Fruit fly (Drosophila melanogaster) whole organism, embryonic: ENCODE data around the gene fd96Ca.

Experiments used
- Adf1 ChIP-seq: fragments of 200-800 bp; sonication (Bioruptor generic); IDR thresholded peaks from 2 replicates; pipeline ENCODE4 v1.3.6; 2022; ENCODE audit warnings: missing biosample characterization, missing genetic modification characterization
- CG10267 ChIP-seq: fragments of 200-800 bp; sonication (Bioruptor generic); optimal IDR thresholded peaks from 2 replicates; lab custom pipeline; 2018; ENCODE audit warnings: missing biosample characterization, mild to moderate bottlenecking, missing genetic modification characterization, moderate library complexity
- CG10274 ChIP-seq: fragments of 200-800 bp; sonication (Bioruptor generic); optimal IDR thresholded peaks from 3 replicates; lab custom pipeline; 2017; ENCODE audit warnings: missing biosample characterization, mild to moderate bottlenecking, missing genetic modification characterization
- CG10543 ChIP-seq: fragments of 200-800 bp; sonication (Bioruptor generic); optimal IDR thresholded peaks from 3 replicates; lab custom pipeline; 2017; ENCODE audit warnings: missing biosample characterization, mild to moderate bottlenecking, missing genetic modification characterization, moderate library complexity
- CG10654 ChIP-seq: fragments of 200-800 bp; sonication (Bioruptor generic); optimal IDR thresholded peaks from 2 replicates; lab custom pipeline; 2016; ENCODE audit warnings: missing biosample characterization, missing genetic modification characterization
- CG14667 ChIP-seq: fragments of 200-800 bp; sonication (Bioruptor generic); IDR thresholded peaks from 2 replicates; pipeline ENCODE4 v1.3.6; 2022; ENCODE audit warnings: missing biosample characterization, missing genetic modification characterization
- CG15479 ChIP-seq: fragments of 200-800 bp; sonication (Bioruptor generic); optimal IDR thresholded peaks from 3 replicates; lab custom pipeline; 2019; ENCODE audit warnings: missing biosample characterization, mild to moderate bottlenecking, missing genetic modification characterization, moderate library complexity
- CG16813 ChIP-seq: fragments of 200-800 bp; sonication (Bioruptor generic); IDR thresholded peaks from 3 replicates; pipeline ENCODE4 v1.3.6; 2022; ENCODE audit warnings: missing biosample characterization, missing genetic modification characterization; ENCODE audit not compliant: partially characterized antibody
- CG16815 ChIP-seq: fragments of 200-800 bp; sonication (Bioruptor generic); optimal IDR thresholded peaks from 3 replicates; lab custom pipeline; 2017; ENCODE audit warnings: missing biosample characterization, mild to moderate bottlenecking, missing genetic modification characterization
- CG18619 ChIP-seq: fragments of 200-800 bp; sonication (Bioruptor generic); optimal IDR thresholded peaks from 3 replicates; lab custom pipeline; 2017; ENCODE audit warnings: missing biosample characterization, mild to moderate bottlenecking, missing genetic modification characterization
- CG2712 ChIP-seq: fragments of 200-800 bp; optimal IDR thresholded peaks from 3 replicates; lab custom pipeline; 2019; ENCODE audit warnings: missing biosample characterization, mild to moderate bottlenecking, missing genetic modification characterization, moderate library complexity
- CG2875 ChIP-seq: fragments of 200-800 bp; sonication (Bioruptor generic); optimal IDR thresholded peaks from 2 replicates; lab custom pipeline; 2017; ENCODE audit warnings: missing biosample characterization, mild to moderate bottlenecking, missing genetic modification characterization, missing genetic modification reagents
- CG2889 ChIP-seq: fragments of 200-800 bp; sonication (Bioruptor generic); IDR thresholded peaks from 3 replicates; pipeline ENCODE4 v1.3.6; 2022; ENCODE audit warnings: missing biosample characterization, missing genetic modification characterization
- CG31441 ChIP-seq: fragments of 200-800 bp; sonication (Bioruptor generic); IDR thresholded peaks from 2 replicates; pipeline ENCODE4 v1.3.6; 2022; ENCODE audit warnings: missing biosample characterization, missing genetic modification characterization
- CG3281 ChIP-seq: fragments of 200-800 bp; sonication (Bioruptor generic); optimal IDR thresholded peaks from 3 replicates; lab custom pipeline; 2017; ENCODE audit warnings: missing biosample characterization, mild to moderate bottlenecking, missing genetic modification characterization
- CG34376 ChIP-seq: fragments of 200-800 bp; sonication (Bioruptor generic); optimal IDR thresholded peaks from 2 replicates; lab custom pipeline; 2018; ENCODE audit warnings: missing biosample characterization, mild to moderate bottlenecking, missing genetic modification characterization
- CG3847 ChIP-seq: fragments of 200-800 bp; sonication (Bioruptor generic); IDR thresholded peaks from 2 replicates; pipeline ENCODE4 v1.3.6; 2022; ENCODE audit warnings: missing biosample characterization, missing genetic modification characterization
- CG4424 ChIP-seq: fragments of 200-800 bp; sonication (Bioruptor generic); optimal IDR thresholded peaks from 3 replicates; lab custom pipeline; 2016; ENCODE audit warnings: missing biosample characterization, missing genetic modification characterization
- CG6765 ChIP-seq: fragments of 200-800 bp; sonication (Bioruptor generic); optimal IDR thresholded peaks from 3 replicates; lab custom pipeline; 2017; ENCODE audit warnings: missing biosample characterization, mild to moderate bottlenecking, missing genetic modification characterization
- CG6813 ChIP-seq: fragments of 200-800 bp; sonication (Bioruptor generic); optimal IDR thresholded peaks from 2 replicates; lab custom pipeline; 2017; ENCODE audit warnings: missing biosample characterization, missing genetic modification characterization, mild to moderate bottlenecking, moderate library complexity, missing genetic modification reagents
- CG7839 ChIP-seq: fragments of 200-800 bp; sonication (Bioruptor generic); optimal IDR thresholded peaks from 3 replicates; lab custom pipeline; 2018; ENCODE audit warnings: missing biosample characterization, mild to moderate bottlenecking, missing genetic modification characterization, moderate library complexity
- Ets65A ChIP-seq: fragments of 200-800 bp; sonication (Bioruptor generic); peaks from one replicate; lab custom pipeline; 2016; ENCODE audit warnings: missing biosample characterization, missing genetic modification characterization
- H15 ChIP-seq: fragments of 200-800 bp; sonication (Bioruptor generic); IDR thresholded peaks from 3 replicates; pipeline ENCODE4 v1.3.6; 2022; ENCODE audit warnings: missing biosample characterization, missing genetic modification characterization
- NC2β ChIP-seq: fragments of 200-800 bp; sonication (Bioruptor generic); optimal IDR thresholded peaks from 2 replicates; lab custom pipeline; 2016; ENCODE audit warnings: missing biosample characterization, missing genetic modification characterization
- Nf-YC ChIP-seq: fragments of 200-800 bp; optimal IDR thresholded peaks from 3 replicates; lab custom pipeline; 2019; ENCODE audit warnings: missing biosample characterization, mild to moderate bottlenecking, missing genetic modification characterization, moderate library complexity
- Rfx ChIP-seq: fragments of 200-800 bp; sonication (Bioruptor generic); IDR thresholded peaks from 2 replicates; pipeline ENCODE4 v1.3.6; 2022; ENCODE audit warnings: missing biosample characterization, missing genetic modification characterization
- Sox100B ChIP-seq: fragments of 200-800 bp; sonication (Bioruptor generic); optimal IDR thresholded peaks from 3 replicates; lab custom pipeline; 2018; ENCODE audit warnings: missing biosample characterization, mild to moderate bottlenecking, missing genetic modification characterization
- Vsx1 ChIP-seq: fragments of 200-800 bp; sonication (Bioruptor generic); optimal IDR thresholded peaks from 2 replicates; lab custom pipeline; 2017; ENCODE audit warnings: missing biosample characterization, mild to moderate bottlenecking, missing genetic modification characterization, missing genetic modification reagents
- amos ChIP-seq: fragments of 200-800 bp; sonication (Bioruptor generic); IDR thresholded peaks from 2 replicates; pipeline ENCODE4 v1.3.6; 2022; ENCODE audit warnings: missing biosample characterization, missing genetic modification characterization; ENCODE audit not compliant: partially characterized antibody
- ara ChIP-seq: fragments of 200-800 bp; sonication (Bioruptor generic); IDR thresholded peaks from 2 replicates; pipeline ENCODE4 v1.3.6; 2022; ENCODE audit warnings: missing biosample characterization, missing genetic modification characterization
- dm ChIP-seq: fragments of 200-800 bp; sonication (Bioruptor generic); optimal IDR thresholded peaks from 3 replicates; lab custom pipeline; 2016; ENCODE audit warnings: missing biosample characterization, missing genetic modification characterization
- dysf ChIP-seq: fragments of 200-800 bp; sonication (Bioruptor generic); IDR thresholded peaks from 3 replicates; pipeline ENCODE4 v1.3.6; 2022; ENCODE audit warnings: missing biosample characterization, missing genetic modification characterization
- exex ChIP-seq: fragments of 200-800 bp; sonication (Bioruptor generic); optimal IDR thresholded peaks from 4 replicates; lab custom pipeline; 2018; ENCODE audit warnings: missing biosample characterization, mild to moderate bottlenecking, missing genetic modification characterization, moderate library complexity
- ham ChIP-seq: fragments of 200-800 bp; sonication (Bioruptor generic); IDR thresholded peaks from 2 replicates; pipeline ENCODE4 v1.3.6; 2022; ENCODE audit warnings: missing biosample characterization, missing genetic modification characterization
- ind ChIP-seq: fragments of 200-800 bp; sonication (Bioruptor generic); optimal IDR thresholded peaks from 3 replicates; lab custom pipeline; 2016; ENCODE audit warnings: missing biosample characterization, missing genetic modification characterization
- inv ChIP-seq: fragments of 200-800 bp; sonication (Bioruptor generic); IDR thresholded peaks from 2 replicates; pipeline ENCODE4 v1.3.6; 2022; ENCODE audit warnings: missing biosample characterization, missing genetic modification characterization; ENCODE audit not compliant: partially characterized antibody
- knrl ChIP-seq: fragments of 200-800 bp; sonication (Bioruptor generic); IDR thresholded peaks from 3 replicates; pipeline ENCODE4 v1.3.6; 2022; ENCODE audit warnings: missing biosample characterization, missing genetic modification characterization; ENCODE audit not compliant: partially characterized antibody
- luna ChIP-seq: fragments of 200-800 bp; sonication (Bioruptor generic); optimal IDR thresholded peaks from 2 replicates; lab custom pipeline; 2016; ENCODE audit warnings: missing biosample characterization, missing genetic modification characterization
- nmo ChIP-seq: fragments of 200-800 bp; sonication (Bioruptor generic); optimal IDR thresholded peaks from 2 replicates; lab custom pipeline; 2018; ENCODE audit warnings: missing biosample characterization, mild to moderate bottlenecking, missing genetic modification characterization, moderate library complexity
- nom ChIP-seq: fragments of 200-800 bp; sonication (Bioruptor generic); optimal IDR thresholded peaks from 2 replicates; lab custom pipeline; 2017; ENCODE audit warnings: missing biosample characterization, missing genetic modification characterization, mild to moderate bottlenecking, moderate library complexity, missing genetic modification reagents
- pfk ChIP-seq: fragments of 200-800 bp; sonication (Bioruptor generic); optimal IDR thresholded peaks from 2 replicates; lab custom pipeline; 2018; ENCODE audit warnings: missing biosample characterization, mild to moderate bottlenecking, missing genetic modification characterization, moderate library complexity
- slbo ChIP-seq: fragments of 200-800 bp; sonication (Bioruptor generic); IDR thresholded peaks from 2 replicates; pipeline ENCODE4 v1.3.6; 2022; ENCODE audit warnings: missing biosample characterization, missing genetic modification characterization
- sob ChIP-seq: fragments of 200-800 bp; sonication (Bioruptor generic); IDR thresholded peaks from 2 replicates; pipeline ENCODE4 v1.3.6; 2022; ENCODE audit warnings: missing biosample characterization, missing genetic modification characterization
- tgo ChIP-seq: fragments of 200-800 bp; sonication (Bioruptor generic); IDR thresholded peaks from 3 replicates; pipeline ENCODE4 v1.3.6; 2022; ENCODE audit warnings: missing biosample characterization, missing genetic modification characterization
- toy ChIP-seq: fragments of 200-800 bp; sonication (Bioruptor generic); IDR thresholded peaks from 2 replicates; pipeline ENCODE4 v1.3.6; 2022; ENCODE audit warnings: missing biosample characterization, missing genetic modification characterization
- ttk ChIP-seq: fragments of 200-800 bp; sonication (Bioruptor generic); IDR thresholded peaks from 2 replicates; pipeline ENCODE4 v2.1.2; 2022; ENCODE audit warnings: missing biosample characterization, missing genetic modification characterization
- vvl ChIP-seq: fragments of 200-800 bp; sonication (Bioruptor generic); IDR thresholded peaks from 2 replicates; pipeline ENCODE4 v1.3.6; 2022; ENCODE audit warnings: missing biosample characterization, missing genetic modification characterization
- wdn ChIP-seq: fragments of 200-800 bp; sonication (Bioruptor generic); IDR thresholded peaks from 2 replicates; pipeline ENCODE4 v1.3.6; 2022; ENCODE audit warnings: missing biosample characterization, missing genetic modification characterization
- wek ChIP-seq: fragments of 200-800 bp; sonication (Bioruptor generic); optimal IDR thresholded peaks from 3 replicates; lab custom pipeline; 2018; ENCODE audit warnings: missing biosample characterization, mild to moderate bottlenecking, missing genetic modification characterization, moderate library complexity
- zfh1 ChIP-seq: fragments of 200-800 bp; sonication (Bioruptor generic); IDR thresholded peaks from 3 replicates; pipeline ENCODE4 v1.3.6; 2022; ENCODE audit warnings: missing biosample characterization, missing genetic modification characterization

fd96Ca gene

DNA sequence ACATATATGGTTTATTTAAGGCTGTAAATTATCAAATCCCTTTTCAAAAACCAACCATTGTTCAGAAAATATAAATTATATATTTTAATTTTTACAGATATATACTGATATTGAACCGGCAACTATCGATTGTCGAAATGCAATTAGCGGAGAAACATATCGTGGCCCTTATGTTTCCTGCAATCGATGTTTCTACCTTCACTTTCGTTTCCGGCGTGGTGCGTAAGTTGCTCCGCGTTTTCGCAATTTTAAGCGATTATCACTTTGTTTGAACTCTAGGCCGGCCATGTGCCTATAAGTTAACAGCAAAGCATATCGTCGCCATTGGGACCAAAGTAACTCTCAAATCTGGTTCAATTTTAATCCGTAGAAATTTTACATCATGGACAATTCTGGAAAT lies 40.8 kb downstream of the fd96Ca start, which contains the start of gene vig2 (continued):
- TF ChIP-seq CG16813 (GFP tag; lab: Robert Waterston, UW) (peak; percentile 91), CG2712 (peak; percentile 15), Rfx (GFP tag; lab: Robert Waterston, UW) (peak; percentile 93), CG15479 (peak; percentile 46), CG14667 (GFP tag; lab: Robert Waterston, UW) (0 out of 2 replicates have a peak, but pooled peaks have one; percentile 23), CG2889 (GFP tag; lab: Robert Waterston, UW) (peak; percentile 63; the same call in 2 of the 3 replicates), CG7839 (tag; lab: Kevin White, UChicago) (peak; percentile 35), ham (GFP tag; lab: Robert Waterston, UW) (peak; percentile 68; the same call in 1 of the 2 replicates), CG16815 (GFP tag; lab: Kevin White, UChicago) (peak; percentile 7), CG10654 (GFP tag; lab: Kevin White, UChicago) (peak; percentile 28), slbo (GFP tag; lab: Robert Waterston, UW) (peak; percentile 87), zfh1 (GFP tag; lab: Robert Waterston, UW) (peak; percentile 78), CG4424 (GFP tag; lab: Kevin White, UChicago) (peak; percentile 4), ara (peak; percentile 73), nmo (GFP tag; lab: Kevin White, UChicago) (peak; percentile 55), CG31441 (0 out of 2 replicates have a peak, but pooled peaks have one; percentile 13), inv (GFP tag; lab: Robert Waterston, UW) (peak; percentile 87), CG34376 (GFP tag; lab: Kevin White, UChicago) (peak; percentile 57), CG6813 (GFP tag; lab: Kevin White, UChicago) (peak; percentile 59), wdn (GFP tag; lab: Robert Waterston, UW) (peak; percentile 51; the same call in 1 of the 2 replicates), dysf (GFP tag; lab: Robert Waterston, UW) (peak; percentile 71; the same call in 2 of the 3 replicates), CG10274 (GFP tag; lab: Kevin White, UChicago) (peak; percentile 47), Ets65A (GFP tag; lab: Kevin White, UChicago) (peak; percentile 82), Sox100B (GFP tag; lab: Kevin White, UChicago) (peak; percentile 39), luna (GFP tag; lab: Kevin White, UChicago) (peak; percentile 5), tgo (GFP tag; lab: Robert Waterston, UW) (peak; percentile 53), sob (GFP tag; lab: Robert Waterston, UW) (peak; percentile 84), ind (GFP tag; lab: Kevin White, UChicago) (peak; percentile 20), knrl (peak; percentile 89), toy (peak; percentile 57; the same call in 1 of the 2 replicates), CG10543 (GFP tag; lab: Kevin White, UChicago) (peak; percentile 5), nom (GFP tag; lab: Kevin White, UChicago) (peak; percentile 26), CG3847 (peak; percentile 71), CG2875 (peak; percentile 33), CG18619 (GFP tag; lab: Kevin White, UChicago) (peak; percentile 71), ttk (GFP tag; lab: Robert Waterston, UW) (peak; percentile 77; the same call in 1 of the 2 replicates), Nf-YC (tag; lab: Kevin White, UChicago) (peak; percentile 3), amos (GFP tag; lab: Robert Waterston, UW) (peak; percentile 94), CG10267 (tag; lab: Kevin White, UChicago) (peak; percentile 0), Adf1 (peak; percentile 28), CG6765 (GFP tag; lab: Kevin White, UChicago) (peak; percentile 57), dm (GFP tag; lab: Kevin White, UChicago) (peak; percentile 48), vvl (GFP tag; lab: Robert Waterston, UW) (peak; percentile 88), NC2β (GFP tag; lab: Kevin White, UChicago) (peak; percentile 22), wek (GFP tag; lab: Kevin White, UChicago) (peak; percentile 22), pfk (GFP tag; lab: Kevin White, UChicago) (peak; percentile 29), H15 (GFP tag; lab: Robert Waterston, UW) (peak; percentile 79), CG3281 (GFP tag; lab: Kevin White, UChicago) (peak; percentile 62), exex (tag; lab: Kevin White, UChicago) (peak; percentile 10), Vsx1 (GFP tag; lab: Kevin White, UChicago) (peak; percentile 43)
